Worm (Caenorhabditis elegans) whole organism, L4 larva: ENCODE measurements around the gene exc-1.

Source experiments
- F37D6.2 ChIP-seq: sonication (generic microtip); optimal IDR thresholded peaks from 2 replicates; lab custom pipeline; 2016; ENCODE audit warnings: mild to moderate bottlenecking, missing genetic modification characterization, missing compliant biosample characterization
- ZK337.2 ChIP-seq: fragments of 200-800 bp; sonication (Bioruptor generic); IDR thresholded peaks from 2 replicates; pipeline ENCODE4 v1.3.6; 2022; ENCODE audit warnings: missing genetic modification reagents, missing genetic modification characterization, missing compliant biosample characterization
- aha-1 ChIP-seq: fragments of 150-350 bp; peaks from one replicate; lab custom pipeline; 2014; ENCODE audit warnings: missing biosample characterization, missing genetic modification characterization
- ces-1 ChIP-seq: fragments of 150-350 bp; sonication (generic microtip); optimal IDR thresholded peaks from 4 replicates; lab custom pipeline; 2014; ENCODE audit warnings: missing biosample characterization, missing genetic modification reagents, missing genetic modification characterization
- cey-2 ChIP-seq: sonication (generic microtip); optimal IDR thresholded peaks from 3 replicates; lab custom pipeline; 2017; ENCODE audit warnings: missing genetic modification characterization, mild to moderate bottlenecking, missing compliant biosample characterization, antibody characterized with exemption, borderline replicate concordance; ENCODE audit not compliant: insufficient read depth
- lin-1 ChIP-seq: fragments of 200-800 bp; sonication (Bioruptor generic); IDR thresholded peaks from 2 replicates; pipeline ENCODE4 v1.3.6; 2022; ENCODE audit warnings: missing genetic modification reagents, missing genetic modification characterization, missing compliant biosample characterization
- lin-39 ChIP-seq: fragments of 150-350 bp; optimal IDR thresholded peaks from 2 replicates; lab custom pipeline; 2014; ENCODE audit warnings: missing biosample characterization, missing genetic modification reagents, missing genetic modification characterization
- nhr-11 ChIP-seq: fragments of 150-350 bp; optimal IDR thresholded peaks from 2 replicates; lab custom pipeline; 2014; ENCODE audit warnings: missing biosample characterization, missing genetic modification characterization
- nhr-237 ChIP-seq: sonication (generic microtip); optimal IDR thresholded peaks from 2 replicates; lab custom pipeline; 2017; ENCODE audit warnings: missing biosample characterization, missing genetic modification characterization
- snpc-4 ChIP-seq: fragments of 150-350 bp; optimal IDR thresholded peaks from 2 replicates; lab custom pipeline; 2014; ENCODE audit warnings: missing biosample characterization, missing genetic modification characterization
- spr-1 ChIP-seq: sonication (generic microtip); optimal IDR thresholded peaks from 2 replicates; lab custom pipeline; 2016; ENCODE audit warnings: mild to moderate bottlenecking, missing genetic modification characterization, missing compliant biosample characterization
- tag-97 ChIP-seq: fragments of 200-800 bp; sonication (Bioruptor generic); IDR thresholded peaks from 2 replicates; pipeline ENCODE4 v1.3.6; 2022; ENCODE audit warnings: missing genetic modification characterization, missing compliant biosample characterization

ce11 chrX:15493322-15493721, 16.1 kb upstream of the exc-1 start, which contains the start of gene gob-1:
- TF ChIP-seq lin-1 (GFP tag; lab: Robert Waterston, UW) (no peak), tag-97 (GFP tag; lab: Robert Waterston, UW) (no peak), ces-1 (GFP tag; lab: Kevin White, UChicago) (no peak), lin-39 (tag; lab: Kevin White, UChicago) (no peak), F37D6.2 (no peak), nhr-237 (no peak), spr-1 (tag; lab: Kevin White, UChicago) (no peak), cey-2 (tag; lab: Kevin White, UChicago) (no peak), nhr-11 (no peak), snpc-4 (no peak), ZK337.2 (GFP tag; lab: Robert Waterston, UW) (no peak), aha-1 (tag; lab: Kevin White, UChicago) (peak; percentile 79)
